Fruit fly (Drosophila melanogaster): ENCODE data around the gene fax.

The fax gene

DNA sequence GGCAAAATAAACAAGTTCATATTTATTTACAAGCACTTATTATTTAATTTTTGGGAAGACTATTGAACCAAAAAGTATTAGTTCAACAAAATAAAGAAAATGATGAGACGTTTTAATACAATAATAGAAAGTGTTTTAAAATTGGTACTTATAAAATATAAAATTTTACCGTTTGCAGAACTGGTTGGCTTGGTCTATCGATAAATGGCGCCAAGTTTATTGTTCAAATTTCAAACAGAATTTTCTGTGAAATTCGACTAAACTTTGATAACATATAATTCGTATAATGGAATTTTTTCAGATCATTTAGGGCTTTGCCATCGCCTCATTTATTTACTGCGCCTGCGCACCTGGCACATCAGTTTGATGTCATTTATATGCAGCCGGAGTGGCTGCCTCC lies 20.8 kb downstream of the fax start:
- TF ChIP-seq CG14710 (tag; optimal IDR thresholded peaks at IDR 0.05) (peak; percentile 21), Dp (GFP tag; optimal IDR thresholded peaks at IDR 0.05) (peak; percentile 86), Med (GFP tag) (peak; percentile 36), gem (tag; optimal IDR thresholded peaks at IDR 0.05) (peak; percentile 4), cas (GFP tag; IDR thresholded peaks at IDR 0.05) (no peak), CG11504 (tag; optimal IDR thresholded peaks at IDR 0.05) (peak; percentile 12), zen2 (GFP tag; IDR thresholded peaks at IDR 0.05; ENCODE audit: partially characterized antibody) (peak; percentile 50), Adf1 (GFP tag; IDR thresholded peaks at IDR 0.05) (no peak), Dref (GFP tag; IDR thresholded peaks at IDR 0.05) (peak; percentile 57), CG10267 (tag; optimal IDR thresholded peaks at IDR 0.05) (peak; percentile 86), hbn (GFP tag; IDR thresholded peaks at IDR 0.05; ENCODE audit: partially characterized antibody) (0 out of 2 replicates have a peak, but pooled peaks have one; percentile 16), prd (optimal IDR thresholded peaks at IDR 0.05) (no peak), prd (GFP tag; IDR thresholded peaks at IDR 0.05) (no peak), CG18599 (GFP tag; optimal IDR thresholded peaks at IDR 0.05) (no peak), stwl (tag; optimal IDR thresholded peaks at IDR 0.05) (peak; percentile 98), CG13287 (GFP tag; IDR thresholded peaks at IDR 0.05; ENCODE audit: partially characterized antibody) (peak; percentile 67), pzg (GFP tag; optimal IDR thresholded peaks at IDR 0.05) (peak; percentile 9), CG10431 (GFP tag; optimal IDR thresholded peaks at IDR 0.05) (no peak), btn (GFP tag; optimal IDR thresholded peaks at IDR 0.05) (no peak), CG7928 (GFP tag; optimal IDR thresholded peaks at IDR 0.05) (no peak), Mad (GFP tag; optimal IDR thresholded peaks at IDR 0.05) (no peak), CG30431 (GFP tag; optimal IDR thresholded peaks at IDR 0.05) (no peak), phol (tag; optimal IDR thresholded peaks at IDR 0.05) (peak; percentile 3), sens (GFP tag) (peak; percentile 52), rib (GFP tag; IDR thresholded peaks at IDR 0.05) (no peak), bab2 (GFP tag; optimal IDR thresholded peaks at IDR 0.05) (no peak), CG18619 (GFP tag; optimal IDR thresholded peaks at IDR 0.05) (no peak), CG31441 (GFP tag; IDR thresholded peaks at IDR 0.05) (0 out of 2 replicates have a peak, but pooled peaks have one; percentile 11), E2f2 (GFP tag; IDR thresholded peaks at IDR 0.05) (peak; percentile 88), Dll (GFP tag; IDR thresholded peaks at IDR 0.05; ENCODE audit: partially characterized antibody) (0 out of 4 replicates have a peak, but pooled peaks have one; percentile 35), CG14860 (GFP tag; IDR thresholded peaks at IDR 0.05; ENCODE audit: partially characterized antibody) (peak; percentile 23; the same call in 1 of the 3 replicates), CG12391 (tag; optimal IDR thresholded peaks at IDR 0.05) (peak; percentile 5), ab (GFP tag; optimal IDR thresholded peaks at IDR 0.05) (no peak), CG3838 (GFP tag; optimal IDR thresholded peaks at IDR 0.05) (no peak), Ets65A (GFP tag) (no peak), Blimp-1 (GFP tag; optimal IDR thresholded peaks at IDR 0.05) (peak; percentile 11)

DNA sequence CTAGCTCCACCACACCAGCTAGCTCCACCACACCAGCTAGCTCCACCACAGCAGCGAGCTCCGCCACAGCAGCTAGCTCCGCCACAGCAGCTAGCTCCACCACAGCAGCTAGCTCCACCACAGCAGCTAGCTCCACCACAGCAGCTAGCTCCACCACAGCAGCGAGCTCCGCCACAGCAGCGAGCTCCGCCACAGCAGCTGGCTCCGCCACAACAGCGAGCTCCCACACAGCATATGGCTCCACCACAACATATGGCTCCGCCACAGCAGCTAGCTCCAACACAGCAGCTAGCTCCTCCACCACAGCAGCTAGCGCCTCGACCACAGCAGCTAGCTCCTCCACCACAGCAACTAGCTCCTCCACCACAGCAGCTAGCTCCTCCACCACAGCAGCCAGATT lies 23.4 kb downstream of the fax start:
- TF ChIP-seq Med (GFP tag) (peak; percentile 74), danr (GFP tag; IDR thresholded peaks at IDR 0.05) (peak; percentile 13; the same call in 1 of the 2 replicates), CG18011 (GFP tag; optimal IDR thresholded peaks at IDR 0.05) (peak; percentile 92)

All from whole organism, embryonic.